Fruit fly (Drosophila melanogaster) whole organism, prepupa: ENCODE results near the gene CG3609.
A peak's percentile ranks its signal among the peaks of the same experiment; 100 is the strongest.

Experiments
- Blimp-1 ChIP-seq: fragments of 200-800 bp; sonication (Bioruptor generic); optimal IDR thresholded peaks from 3 replicates; lab custom pipeline; 2017; ENCODE audit warnings: missing biosample characterization, missing genetic modification characterization, mild to moderate bottlenecking, moderate library complexity, missing genetic modification reagents
- CG11294 ChIP-seq: fragments of 200-800 bp; sonication (Bioruptor generic); IDR thresholded peaks from 2 replicates; pipeline ENCODE4 v1.3.6; 2022; ENCODE audit warnings: missing biosample characterization, missing genetic modification characterization
- CG11762 ChIP-seq: fragments of 200-800 bp; sonication (Bioruptor generic); optimal IDR thresholded peaks from 3 replicates; lab custom pipeline; 2016; ENCODE audit warnings: missing biosample characterization, missing genetic modification characterization; ENCODE audit not compliant: insufficient read depth
- CG11902 ChIP-seq: fragments of 200-800 bp; sonication (Bioruptor generic); optimal IDR thresholded peaks from 3 replicates; lab custom pipeline; 2016; ENCODE audit warnings: missing biosample characterization, missing genetic modification characterization
- CG15336 ChIP-seq: fragments of 200-800 bp; sonication (Bioruptor generic); IDR thresholded peaks from 2 replicates; pipeline ENCODE4 v1.3.6; 2022; ENCODE audit warnings: missing biosample characterization, missing genetic modification characterization
- CG16779 ChIP-seq: fragments of 200-800 bp; sonication (Bioruptor generic); optimal IDR thresholded peaks from 3 replicates; lab custom pipeline; 2017; ENCODE audit warnings: missing biosample characterization, mild to moderate bottlenecking, missing genetic modification characterization
- CG31627 ChIP-seq: fragments of 200-800 bp; sonication (Bioruptor generic); optimal IDR thresholded peaks from 3 replicates; lab custom pipeline; 2016; ENCODE audit warnings: missing biosample characterization, missing genetic modification characterization
- CG32006 ChIP-seq: fragments of 200-800 bp; sonication (Bioruptor generic); optimal IDR thresholded peaks from 3 replicates; lab custom pipeline; 2017; ENCODE audit warnings: missing biosample characterization, mild to moderate bottlenecking, missing genetic modification characterization
- CG34406 ChIP-seq: fragments of 200-800 bp; sonication (Bioruptor generic); optimal IDR thresholded peaks from 3 replicates; lab custom pipeline; 2016; ENCODE audit warnings: missing biosample characterization, missing genetic modification characterization
- CG3919 ChIP-seq: fragments of 200-800 bp; sonication (Bioruptor generic); optimal IDR thresholded peaks from 3 replicates; lab custom pipeline; 2016; ENCODE audit warnings: missing biosample characterization, missing genetic modification characterization
- CG4318 ChIP-seq: fragments of 200-800 bp; sonication (Bioruptor generic); optimal IDR thresholded peaks from 3 replicates; lab custom pipeline; 2017; ENCODE audit warnings: missing biosample characterization, mild to moderate bottlenecking, missing genetic modification characterization
- CG6163 ChIP-seq: fragments of 200-800 bp; sonication (Bioruptor generic); IDR thresholded peaks from 3 replicates; pipeline ENCODE4 v1.3.6; 2022; ENCODE audit warnings: missing biosample characterization, missing genetic modification characterization
- CG6808 ChIP-seq: fragments of 200-800 bp; sonication (Bioruptor generic); optimal IDR thresholded peaks from 3 replicates; lab custom pipeline; 2017; ENCODE audit warnings: missing biosample characterization, missing genetic modification characterization, mild to moderate bottlenecking, moderate library complexity, missing genetic modification reagents
- CG6854 ChIP-seq: fragments of 200-800 bp; sonication (Bioruptor generic); optimal IDR thresholded peaks from 2 replicates; lab custom pipeline; 2017; ENCODE audit warnings: missing biosample characterization, mild to moderate bottlenecking, missing genetic modification characterization
- CG8319 ChIP-seq: fragments of 200-800 bp; sonication (Bioruptor generic); optimal IDR thresholded peaks from 3 replicates; lab custom pipeline; 2016; ENCODE audit warnings: missing biosample characterization, missing genetic modification characterization
- CG8632 ChIP-seq: fragments of 200-800 bp; sonication (Bioruptor generic); optimal IDR thresholded peaks from 3 replicates; lab custom pipeline; 2016; ENCODE audit warnings: missing biosample characterization, missing genetic modification characterization
- Eip78C ChIP-seq: fragments of 200-800 bp; sonication (Bioruptor generic); peaks from one replicate; lab custom pipeline; 2016; ENCODE audit warnings: missing biosample characterization, missing genetic modification characterization
- Gug ChIP-seq: fragments of 200-800 bp; sonication (Bioruptor generic); IDR thresholded peaks from 2 replicates; pipeline ENCODE4 v1.3.6; 2022; ENCODE audit warnings: missing biosample characterization, missing genetic modification characterization
- Hr38 ChIP-seq: sonication (Bioruptor generic); optimal IDR thresholded peaks from 2 replicates; lab custom pipeline; 2016; ENCODE audit warnings: missing biosample characterization, missing genetic modification characterization
- Hr39 ChIP-seq: fragments of 200-800 bp; sonication (Bioruptor generic); optimal IDR thresholded peaks from 2 replicates; lab custom pipeline; 2016; ENCODE audit warnings: missing biosample characterization, missing genetic modification characterization
- Hr4 ChIP-seq: fragments of 200-800 bp; sonication (Bioruptor generic); optimal IDR thresholded peaks from 3 replicates; lab custom pipeline; 2016; ENCODE audit warnings: missing biosample characterization, missing genetic modification characterization
- Met ChIP-seq: fragments of 200-800 bp; sonication (Bioruptor generic); optimal IDR thresholded peaks from 3 replicates; lab custom pipeline; 2016; ENCODE audit warnings: missing biosample characterization, missing genetic modification characterization
- OdsH ChIP-seq: fragments of 200-800 bp; sonication (Bioruptor generic); optimal IDR thresholded peaks from 3 replicates; lab custom pipeline; 2016; ENCODE audit warnings: missing biosample characterization, missing genetic modification characterization
- Sox102F ChIP-seq: fragments of 200-800 bp; sonication (Bioruptor generic); optimal IDR thresholded peaks from 2 replicates; lab custom pipeline; 2016; ENCODE audit warnings: missing biosample characterization, mild to moderate bottlenecking, missing genetic modification characterization
- achi ChIP-seq: fragments of 200-800 bp; sonication (Bioruptor generic); optimal IDR thresholded peaks from 3 replicates; lab custom pipeline; 2016; ENCODE audit warnings: missing biosample characterization, missing genetic modification characterization
- acj6 ChIP-seq: fragments of 200-800 bp; sonication (Bioruptor generic); optimal IDR thresholded peaks from 3 replicates; lab custom pipeline; 2016; ENCODE audit warnings: missing biosample characterization, missing genetic modification characterization
- dac ChIP-seq: fragments of 200-800 bp; sonication (Bioruptor generic); optimal IDR thresholded peaks from 2 replicates; lab custom pipeline; 2017; ENCODE audit warnings: missing biosample characterization, mild to moderate bottlenecking, missing genetic modification characterization
- esn ChIP-seq: fragments of 200-800 bp; sonication (Bioruptor generic); optimal IDR thresholded peaks from 2 replicates; lab custom pipeline; 2016; ENCODE audit warnings: missing biosample characterization, mild to moderate bottlenecking, missing genetic modification characterization, moderate library complexity
- fd59A ChIP-seq: fragments of 200-800 bp; sonication (Bioruptor generic); optimal IDR thresholded peaks from 2 replicates; lab custom pipeline; 2017; ENCODE audit warnings: missing biosample characterization, mild to moderate bottlenecking, missing genetic modification characterization, missing genetic modification reagents
- fd85E ChIP-seq: fragments of 200-800 bp; sonication (Bioruptor generic); optimal IDR thresholded peaks from 3 replicates; lab custom pipeline; 2016; ENCODE audit warnings: missing biosample characterization, missing genetic modification characterization
- lz ChIP-seq: fragments of 200-800 bp; sonication (Bioruptor generic); optimal IDR thresholded peaks from 3 replicates; lab custom pipeline; 2016; ENCODE audit warnings: missing biosample characterization, missing genetic modification characterization
- net ChIP-seq: fragments of 200-800 bp; sonication (Bioruptor generic); optimal IDR thresholded peaks from 3 replicates; lab custom pipeline; 2016; ENCODE audit warnings: missing biosample characterization, missing genetic modification characterization
- pdm3 ChIP-seq: fragments of 200-800 bp; sonication (Bioruptor generic); optimal IDR thresholded peaks from 3 replicates; lab custom pipeline; 2016; ENCODE audit warnings: missing biosample characterization, missing genetic modification characterization
- salr ChIP-seq, 2 experiments: fragments of 200-800 bp; sonication (Bioruptor generic); optimal IDR thresholded peaks; 3 replicates each; lab custom pipeline; 2016 to 2018; ENCODE audit warnings: missing biosample characterization in 2 of 2, missing genetic modification characterization in 2 of 2, mild to moderate bottlenecking in 1 of 2
- spab ChIP-seq: fragments of 200-800 bp; sonication (Bioruptor generic); optimal IDR thresholded peaks from 2 replicates; lab custom pipeline; 2017; ENCODE audit warnings: missing biosample characterization, mild to moderate bottlenecking, missing genetic modification characterization, missing genetic modification reagents
- ss ChIP-seq, 2 experiments: fragments of 200-800 bp; sonication (Bioruptor generic); optimal IDR thresholded peaks; 2 replicates in 1 of 2; 3 replicates in 1 of 2; lab custom pipeline; 2017 to 2018; ENCODE audit warnings: mild to moderate bottlenecking in 2 of 2, missing biosample characterization in 2 of 2, missing genetic modification characterization in 2 of 2, moderate library complexity in 1 of 2
- svp ChIP-seq: fragments of 200-800 bp; sonication (Bioruptor generic); peaks from one replicate; lab custom pipeline; 2016; ENCODE audit warnings: missing biosample characterization, missing genetic modification characterization
- topi ChIP-seq: fragments of 200-800 bp; sonication (Bioruptor generic); optimal IDR thresholded peaks from 3 replicates; lab custom pipeline; 2016; ENCODE audit warnings: missing biosample characterization, missing genetic modification characterization
- vri ChIP-seq: fragments of 200-800 bp; sonication (Bioruptor generic); optimal IDR thresholded peaks from 3 replicates; lab custom pipeline; 2016; ENCODE audit warnings: missing biosample characterization, mild to moderate bottlenecking, missing genetic modification characterization

CG3609 gene

dm6 chr2L:2375655-2376417, 1.4 kb upstream of the CG3609 start, which contains the start of gene Atxn7 (continued):
- TF ChIP-seq Eip78C (peak; percentile 86), Gug (GFP tag; lab: Robert Waterston, UW) (no peak), Met (peak; percentile 77), Hr38 (GFP tag; lab: Kevin White, UChicago) (no peak), salr (GFP tag; optimal IDR thresholded peaks at IDR 0.05; lab: Kevin White, UChicago) (peak in 1 of 2 experiments; percentile 68), CG6808 (peak; percentile 30), CG8319 (GFP tag; lab: Kevin White, UChicago) (no peak), CG8632 (GFP tag; lab: Kevin White, UChicago) (peak; percentile 46), Sox102F (GFP tag; lab: Kevin White, UChicago) (peak; percentile 70), net (peak; percentile 47), dac (GFP tag; lab: Kevin White, UChicago) (peak; percentile 44), lz (GFP tag; lab: Kevin White, UChicago) (peak; percentile 81), vri (GFP tag; lab: Kevin White, UChicago) (no peak), CG31627 (GFP tag; lab: Kevin White, UChicago) (peak; percentile 72), Blimp-1 (peak; percentile 59), spab (no peak), CG6163 (GFP tag; lab: Robert Waterston, UW) (peak; percentile 80), CG11902 (peak; percentile 6), esn (GFP tag; lab: Kevin White, UChicago) (peak; percentile 84), fd59A (GFP tag; lab: Kevin White, UChicago) (peak; percentile 40)

- TF ChIP-seq vri (GFP tag; lab: Kevin White, UChicago) = peak; percentile 29
- TF ChIP-seq ss (GFP tag; optimal IDR thresholded peaks at IDR 0.05; lab: Kevin White, UChicago) = no peak
- TF ChIP-seq CG6854 (GFP tag; lab: Kevin White, UChicago) = no peak
- TF ChIP-seq, all 60 proteins: peak for 1
Observed at dm6 chr2L:2372112-2372449, 2.3 kb downstream of the CG3609 start.

- TF ChIP-seq svp = peak; percentile 73
- TF ChIP-seq CG6808 = no peak
- TF ChIP-seq CG31627 (GFP tag; lab: Kevin White, UChicago) = no peak
Observed at dm6 chr2L:2371406-2372111, 2.9 kb downstream of the CG3609 start, which contains the start of gene CG3597. Gene CG3597 (minus strand): TSS chr2L:2371524.

- TF ChIP-seq svp (peak; percentile 98), CG6163 (GFP tag; lab: Robert Waterston, UW) (0 out of 3 replicates have a peak, but pooled peaks have one; percentile 13), CG8632 (GFP tag; lab: Kevin White, UChicago) (no peak)
Observed at dm6 chr2L:2370352-2370751, 4.1 kb downstream of the CG3609 start.

dm6 chr2L:2365655-2366214, 8.7 kb downstream of the CG3609 start:
- peak; percentile 16 for TF ChIP-seq CG6808
- no peak for TF ChIP-seq dac (GFP tag; lab: Kevin White, UChicago)
- no peak for TF ChIP-seq CG4318 (GFP tag; lab: Kevin White, UChicago)
- TF ChIP-seq CG32006 (GFP tag; lab: Kevin White, UChicago) = peak; percentile 42
- peak; percentile 45 for TF ChIP-seq acj6 (GFP tag; lab: Kevin White, UChicago)
- no peak for TF ChIP-seq Sox102F (GFP tag; lab: Kevin White, UChicago)
- peak; percentile 20 for TF ChIP-seq Hr39
- TF ChIP-seq OdsH (GFP tag; lab: Kevin White, UChicago) = peak; percentile 40
- peak; percentile 47 for TF ChIP-seq achi (GFP tag; lab: Kevin White, UChicago)
- TF ChIP-seq CG11762 (GFP tag; lab: Kevin White, UChicago) = peak; percentile 16
- peak; percentile 39 for TF ChIP-seq pdm3 (GFP tag; lab: Kevin White, UChicago)
- peak; percentile 31 for TF ChIP-seq topi (GFP tag; lab: Kevin White, UChicago)
- TF ChIP-seq CG3919 (GFP tag; lab: Kevin White, UChicago) = no peak
- peak; percentile 5 for TF ChIP-seq CG34406
- TF ChIP-seq CG6854 (GFP tag; lab: Kevin White, UChicago) = no peak
- no peak for TF ChIP-seq CG16779 (tag; lab: Kevin White, UChicago)
- TF ChIP-seq vri (GFP tag; lab: Kevin White, UChicago) = no peak
- no peak for TF ChIP-seq CG11902
- no peak for TF ChIP-seq fd85E
- TF ChIP-seq ss (GFP tag; optimal IDR thresholded peaks at IDR 0.05; lab: Kevin White, UChicago) = no peak
- TF ChIP-seq Eip78C = peak; percentile 86
- TF ChIP-seq spab = peak; percentile 39
- TF ChIP-seq CG6163 (GFP tag; lab: Robert Waterston, UW) = no peak
- TF ChIP-seq CG11294 (GFP tag; lab: Robert Waterston, UW) = no peak
- peak; percentile 34 for TF ChIP-seq CG15336
- peak; percentile 37 for TF ChIP-seq Hr4 (GFP tag; lab: Kevin White, UChicago)
